Fruit fly (Drosophila melanogaster) whole organism, adult: ENCODE measurements around the gene CG12725.

Source experiments
- CG11617 ChIP-seq: fragments of 200-800 bp; sonication (Bioruptor generic); optimal IDR thresholded peaks from 2 replicates; lab custom pipeline; 2017; ENCODE audit warnings: mild to moderate bottlenecking, missing biosample characterization, missing genetic modification reagents, missing genetic modification characterization
- CG14711 ChIP-seq: fragments of 200-800 bp; sonication (Bioruptor generic); optimal IDR thresholded peaks from 2 replicates; lab custom pipeline; 2018; ENCODE audit warnings: missing biosample characterization, mild to moderate bottlenecking, missing genetic modification characterization, moderate library complexity
- CG1620 ChIP-seq: fragments of 200-800 bp; sonication (Bioruptor generic); optimal IDR thresholded peaks from 2 replicates; lab custom pipeline; 2016; ENCODE audit warnings: missing biosample characterization, missing genetic modification characterization
- Crg-1 ChIP-seq: fragments of 200-800 bp; sonication (Bioruptor generic); optimal IDR thresholded peaks from 2 replicates; lab custom pipeline; 2016; ENCODE audit warnings: missing biosample characterization, missing genetic modification characterization
- Hr96 ChIP-seq: fragments of 200-800 bp; sonication (Bioruptor generic); optimal IDR thresholded peaks from 2 replicates; lab custom pipeline; 2016; ENCODE audit warnings: missing biosample characterization, missing genetic modification characterization
- Mnt ChIP-seq: fragments of 200-800 bp; sonication (Bioruptor generic); optimal IDR thresholded peaks from 2 replicates; lab custom pipeline; 2016; ENCODE audit warnings: missing biosample characterization, mild to moderate bottlenecking, missing genetic modification characterization
- cic ChIP-seq: fragments of 200-800 bp; sonication (Bioruptor generic); optimal IDR thresholded peaks from 2 replicates; lab custom pipeline; 2017; ENCODE audit warnings: missing biosample characterization, mild to moderate bottlenecking, missing genetic modification characterization, moderate library complexity
- cnc ChIP-seq, 2 experiments: fragments of >200 bp; optimal IDR thresholded peaks; 2 replicates each; lab custom pipeline; 2017
- kay ChIP-seq: fragments of 200-800 bp; sonication (Bioruptor generic); peaks from one replicate; lab custom pipeline; 2016; ENCODE audit warnings: missing biosample characterization, missing genetic modification characterization, borderline replicate concordance
- ovo ChIP-seq: fragments of 200-800 bp; sonication (Bioruptor generic); optimal IDR thresholded peaks from 2 replicates; lab custom pipeline; 2016; ENCODE audit warnings: missing biosample characterization, missing genetic modification characterization
- tj ChIP-seq: fragments of 200-800 bp; sonication (Bioruptor generic); optimal IDR thresholded peaks from 3 replicates; lab custom pipeline; 2017; ENCODE audit warnings: missing biosample characterization, mild to moderate bottlenecking, missing genetic modification characterization, moderate library complexity

DNA sequence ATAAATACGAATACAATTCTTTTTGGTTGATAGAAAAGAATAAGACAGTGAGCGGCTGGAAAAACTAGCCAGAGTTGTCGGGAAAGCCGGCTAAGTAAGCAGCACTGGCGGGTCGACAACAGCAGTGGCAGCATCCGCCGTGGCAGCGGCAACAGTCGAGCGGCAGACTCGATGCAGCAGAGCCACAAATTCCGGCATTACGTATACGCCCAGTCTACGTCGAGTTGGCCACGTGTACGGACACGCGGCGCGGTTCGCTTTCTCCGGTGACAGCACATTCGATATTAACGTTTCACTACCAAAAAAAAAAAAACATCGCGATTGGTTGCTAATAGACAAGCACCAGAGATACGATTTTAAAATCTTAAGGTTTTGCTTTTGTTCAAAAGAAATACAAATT is 43.0 kb upstream of the CG12725 start, which contains the start of gene Neto:
- TF ChIP-seq cnc (optimal IDR thresholded peaks at IDR 0.05; lab: Kevin White, UChicago) (no peak), kay (no peak), CG1620 (GFP tag; lab: Kevin White, UChicago) (no peak), CG11617 (no peak), Crg-1 (GFP tag; lab: Kevin White, UChicago) (no peak), cic (GFP tag; lab: Kevin White, UChicago) (no peak), ovo (no peak), CG14711 (tag; lab: Kevin White, UChicago) (no peak), Hr96 (GFP tag; lab: Kevin White, UChicago) (no peak), Mnt (GFP tag; lab: Kevin White, UChicago) (peak; percentile 52), tj (no peak)
